Fruit fly (Drosophila melanogaster): ENCODE results near the gene alpha-Est7.

The alpha-Est7 gene

dm6 chr3R:7522266-7522955 is 1.1 kb downstream of the alpha-Est7 start:
- no peak for TF ChIP-seq h (optimal IDR thresholded peaks at IDR 0.05)
- TF ChIP-seq ttk (optimal IDR thresholded peaks at IDR 0.05) = no peak
- no peak for TF ChIP-seq insv (optimal IDR thresholded peaks at IDR 0.05)
- no peak for TF ChIP-seq Sin3A (optimal IDR thresholded peaks at IDR 0.05)
- TF ChIP-seq Myc (optimal IDR thresholded peaks at IDR 0.05) = no peak
- TF ChIP-seq psq (optimal IDR thresholded peaks at IDR 0.05) = no peak

DNA sequence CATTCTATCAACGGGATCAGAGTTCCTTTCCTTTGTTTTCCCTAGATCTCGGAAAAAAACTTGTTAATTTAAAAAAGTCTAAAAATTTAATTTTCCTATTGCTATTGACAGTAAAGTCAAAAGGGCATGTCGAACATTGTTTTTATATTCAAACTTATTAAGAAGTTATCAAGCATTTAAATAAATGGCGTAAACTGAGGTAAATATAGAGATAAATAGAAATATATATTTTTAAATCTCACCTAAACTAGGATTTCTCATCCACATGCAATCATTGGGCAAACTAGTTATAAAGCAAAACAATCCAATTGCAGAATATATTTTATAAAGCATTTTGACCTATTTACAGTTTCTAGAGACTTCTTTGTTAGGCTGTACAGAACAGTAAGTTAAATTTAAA is 4.2 kb downstream of the alpha-Est7 start, which contains the start of gene Ubc84D:
Gene Ubc84D (minus strand): TSS at position 101 of the 400 bp plus-strand sequence.
- TF ChIP-seq h (optimal IDR thresholded peaks at IDR 0.05) (no peak), Myc (optimal IDR thresholded peaks at IDR 0.05) (no peak), psq (optimal IDR thresholded peaks at IDR 0.05) (no peak), Sin3A (optimal IDR thresholded peaks at IDR 0.05) (no peak), ttk (optimal IDR thresholded peaks at IDR 0.05) (no peak), insv (optimal IDR thresholded peaks at IDR 0.05) (no peak)

dm6 chr3R:7515599-7516069 is 7.9 kb downstream of the alpha-Est7 start, which contains the start of gene alpha-Est8:
Gene alpha-Est8, minus strand, starts transcription at chr3R:7515670.
- no peak for TF ChIP-seq ttk (optimal IDR thresholded peaks at IDR 0.05)
- no peak for TF ChIP-seq insv (optimal IDR thresholded peaks at IDR 0.05)
- TF ChIP-seq Myc (optimal IDR thresholded peaks at IDR 0.05) = no peak
- no peak for TF ChIP-seq psq (optimal IDR thresholded peaks at IDR 0.05)
- TF ChIP-seq Sin3A (optimal IDR thresholded peaks at IDR 0.05) = no peak
- TF ChIP-seq h (optimal IDR thresholded peaks at IDR 0.05) = no peak

DNA sequence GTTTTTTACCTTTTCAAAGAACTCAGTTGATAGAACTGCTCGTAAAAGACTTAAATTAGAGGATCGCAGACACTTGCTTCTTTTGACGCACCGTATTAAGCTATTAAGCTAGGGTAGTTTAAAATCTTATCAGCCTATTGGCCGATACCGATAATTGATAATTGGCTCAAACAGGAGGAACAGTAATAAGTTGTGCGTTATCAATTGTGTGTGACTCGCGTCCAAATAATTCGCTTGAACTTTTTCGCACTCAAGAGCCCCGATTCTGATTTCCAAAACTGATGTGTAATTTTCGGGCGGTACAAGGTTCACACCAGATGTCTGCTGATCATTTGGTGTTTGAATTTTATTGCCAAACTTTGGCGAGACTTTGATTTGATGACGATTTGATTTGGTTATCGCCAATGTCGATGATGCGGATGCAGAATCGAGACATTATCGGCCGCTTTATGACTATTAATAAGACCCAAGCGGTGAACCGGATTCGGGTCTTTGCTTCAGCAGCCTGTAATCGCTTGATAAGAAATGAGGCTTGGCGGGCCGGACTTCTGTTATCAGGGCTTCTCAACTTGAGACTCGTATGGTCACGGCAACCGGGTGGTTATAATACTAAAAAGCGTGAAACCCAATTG is 9.2 kb downstream of the alpha-Est7 start:
- no peak for TF ChIP-seq ttk (optimal IDR thresholded peaks at IDR 0.05)
- TF ChIP-seq psq (optimal IDR thresholded peaks at IDR 0.05) = no peak
- no peak for TF ChIP-seq h (optimal IDR thresholded peaks at IDR 0.05)
- no peak for TF ChIP-seq insv (optimal IDR thresholded peaks at IDR 0.05)
- no peak for TF ChIP-seq Sin3A (optimal IDR thresholded peaks at IDR 0.05)
- TF ChIP-seq Myc (optimal IDR thresholded peaks at IDR 0.05) = no peak

DNA sequence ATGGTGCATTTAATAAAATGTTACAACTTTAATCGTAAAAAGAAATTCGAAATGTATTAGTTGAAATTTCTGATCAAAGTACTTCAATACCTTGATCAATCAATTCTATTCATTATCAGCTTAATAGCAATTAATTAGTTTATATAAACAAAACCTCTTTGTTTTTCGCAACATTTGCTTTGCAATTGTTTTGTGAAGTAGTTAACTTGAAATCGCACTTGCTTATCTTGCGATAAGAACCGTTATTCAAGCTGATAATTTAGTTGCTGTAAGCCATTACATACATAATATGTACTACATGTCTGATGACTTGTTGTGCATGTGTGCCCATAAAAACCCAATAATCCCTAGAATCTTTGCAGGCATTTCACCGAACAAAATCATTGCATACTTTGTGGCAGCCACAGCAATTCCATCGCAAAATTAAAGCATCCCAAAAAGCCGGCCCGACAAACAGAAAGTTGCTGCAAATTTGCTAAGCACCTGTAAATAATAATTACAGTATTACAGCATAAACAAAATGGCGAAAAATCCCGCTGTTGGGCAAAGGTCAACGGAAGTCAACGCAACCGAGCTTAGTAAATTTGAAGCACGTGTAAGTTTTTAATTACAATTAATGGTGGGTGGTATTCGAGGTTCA is 15.2 kb downstream of the alpha-Est7 start:
- TF ChIP-seq insv (optimal IDR thresholded peaks at IDR 0.05) = no peak
- no peak for TF ChIP-seq ttk (optimal IDR thresholded peaks at IDR 0.05)
- TF ChIP-seq h (optimal IDR thresholded peaks at IDR 0.05) = no peak
- no peak for TF ChIP-seq Sin3A (optimal IDR thresholded peaks at IDR 0.05)
- no peak for TF ChIP-seq Myc (optimal IDR thresholded peaks at IDR 0.05)
- no peak for TF ChIP-seq psq (optimal IDR thresholded peaks at IDR 0.05)

- no peak for TF ChIP-seq h (optimal IDR thresholded peaks at IDR 0.05)
These were observed 17.1 kb downstream of the alpha-Est7 start for dm6 chr3R:7506314-7506988.

DNA sequence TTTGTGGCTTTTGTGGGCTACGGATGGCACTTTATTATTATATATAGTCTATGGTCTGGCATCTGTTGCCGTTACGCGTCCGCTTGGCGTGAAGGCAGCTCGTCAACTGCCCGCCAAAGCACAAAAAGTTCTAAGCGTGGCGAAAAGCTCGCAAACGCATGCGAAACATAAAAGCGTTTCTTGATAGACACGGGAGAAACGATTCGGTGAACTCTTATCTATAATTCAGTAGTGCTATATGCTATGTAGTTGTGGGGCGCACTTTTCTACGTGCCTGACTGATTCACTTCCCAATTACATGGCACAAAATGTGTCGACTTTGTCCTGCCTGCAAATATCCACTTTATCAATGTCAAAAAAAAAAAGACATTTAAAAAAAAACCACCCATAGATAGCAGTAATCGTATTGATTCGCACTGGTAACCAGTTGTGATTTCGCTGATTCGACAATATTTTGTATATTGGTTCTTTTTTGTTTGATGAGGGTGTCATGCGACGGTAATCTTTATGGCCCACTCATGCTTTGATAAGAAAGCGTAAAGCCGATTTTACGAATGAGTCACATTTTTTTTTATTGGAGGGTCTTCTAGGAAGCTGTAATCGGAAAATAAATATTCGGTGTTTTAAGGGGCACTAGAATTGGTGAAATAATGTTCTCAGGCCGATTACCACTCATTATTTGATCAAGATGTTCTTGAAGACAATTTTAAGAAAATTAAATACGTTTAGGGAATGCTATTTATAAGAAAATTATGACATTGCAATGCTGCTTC is 18.4 kb downstream of the alpha-Est7 start, which contains the start of gene alpha-Est9:
Gene alpha-Est9 (minus strand): TSS at position 110 of the 773 bp plus-strand sequence.
- TF ChIP-seq Sin3A (optimal IDR thresholded peaks at IDR 0.05) (no peak), Myc (optimal IDR thresholded peaks at IDR 0.05) (no peak), insv (optimal IDR thresholded peaks at IDR 0.05) (no peak), h (optimal IDR thresholded peaks at IDR 0.05) (no peak)

dm6 chr3R:7503216-7503615 is 20.3 kb downstream of the alpha-Est7 start:
- TF ChIP-seq insv (optimal IDR thresholded peaks at IDR 0.05) = no peak
- no peak for TF ChIP-seq Myc (optimal IDR thresholded peaks at IDR 0.05)
- TF ChIP-seq Sin3A (optimal IDR thresholded peaks at IDR 0.05) = no peak
- no peak for TF ChIP-seq ttk (optimal IDR thresholded peaks at IDR 0.05)
- TF ChIP-seq psq (optimal IDR thresholded peaks at IDR 0.05) = no peak
- no peak for TF ChIP-seq h (optimal IDR thresholded peaks at IDR 0.05)

DNA sequence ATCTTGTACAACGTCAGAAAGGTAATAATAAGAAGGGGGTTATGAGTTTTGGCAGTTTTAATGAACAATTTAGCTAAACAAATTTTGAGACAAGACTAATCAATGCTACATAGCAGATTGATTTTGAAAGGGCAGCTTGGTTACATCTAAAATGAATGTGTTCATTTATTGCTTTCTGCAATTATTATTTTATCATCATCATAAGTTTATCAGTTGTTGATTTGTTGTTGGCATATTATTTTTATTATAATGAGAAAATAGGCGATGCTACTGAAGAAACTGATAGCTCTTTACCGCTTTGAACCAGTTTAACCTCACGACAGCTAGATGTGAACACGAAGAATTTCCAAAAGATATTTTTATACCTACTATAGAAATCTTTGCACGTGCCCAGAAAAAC is 21.3 kb downstream of the alpha-Est7 start, which contains the start of gene Mics1:
Gene Mics1 (minus strand): TSS at position 101 of the 400 bp plus-strand sequence.
- TF ChIP-seq insv (optimal IDR thresholded peaks at IDR 0.05) (no peak), Sin3A (optimal IDR thresholded peaks at IDR 0.05) (no peak), ttk (optimal IDR thresholded peaks at IDR 0.05) (no peak), h (optimal IDR thresholded peaks at IDR 0.05) (no peak), psq (optimal IDR thresholded peaks at IDR 0.05) (no peak), Myc (optimal IDR thresholded peaks at IDR 0.05) (no peak)

- TF ChIP-seq ttk (optimal IDR thresholded peaks at IDR 0.05) (no peak), Myc (optimal IDR thresholded peaks at IDR 0.05) (no peak), h (optimal IDR thresholded peaks at IDR 0.05) (no peak)
These were observed 23.0 kb downstream of the alpha-Est7 start for dm6 chr3R:7500513-7500912.

DNA sequence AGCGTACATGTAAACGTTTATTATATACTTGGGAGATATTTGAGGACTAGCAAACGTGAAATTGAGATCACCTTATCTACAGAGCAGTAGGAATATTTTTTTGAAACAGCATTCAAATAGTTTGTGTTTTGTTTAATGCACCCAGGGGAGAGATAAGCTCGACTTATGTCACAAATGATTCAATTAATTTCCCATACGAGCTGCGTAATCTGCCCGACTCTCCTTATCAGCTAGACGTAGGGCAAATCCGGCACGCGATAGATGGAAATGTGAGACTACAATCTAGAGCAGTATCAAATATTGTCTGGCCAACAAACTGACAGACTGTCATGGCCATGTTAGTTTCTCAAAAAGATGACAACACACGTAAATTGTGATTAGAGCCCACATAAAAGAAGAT is 24.1 kb downstream of the alpha-Est7 start:
- TF ChIP-seq ttk (optimal IDR thresholded peaks at IDR 0.05) = no peak
- no peak for TF ChIP-seq Myc (optimal IDR thresholded peaks at IDR 0.05)
- no peak for TF ChIP-seq Sin3A (optimal IDR thresholded peaks at IDR 0.05)
- no peak for TF ChIP-seq insv (optimal IDR thresholded peaks at IDR 0.05)
- no peak for TF ChIP-seq h (optimal IDR thresholded peaks at IDR 0.05)
- TF ChIP-seq psq (optimal IDR thresholded peaks at IDR 0.05) = no peak
